Worm (Caenorhabditis elegans) whole organism, L2 larva: Measurements from ENCODE around the gene bath-23.

Experiments used
- C34F6.9 ChIP-seq: fragments of 150-350 bp; optimal IDR thresholded peaks from 2 replicates; lab custom pipeline; 2014; ENCODE audit warnings: missing biosample characterization, missing genetic modification characterization
- F13H6.1 ChIP-seq: sonication (generic microtip); optimal IDR thresholded peaks from 2 replicates; lab custom pipeline; 2016; ENCODE audit warnings: missing genetic modification characterization, missing compliant biosample characterization
- R02D3.7 ChIP-seq: fragments of 150-350 bp; optimal IDR thresholded peaks from 2 replicates; lab custom pipeline; 2014; ENCODE audit warnings: missing biosample characterization, missing genetic modification characterization
- blmp-1 ChIP-seq: sonication (generic microtip); optimal IDR thresholded peaks from 2 replicates; lab custom pipeline; 2017; ENCODE audit warnings: missing genetic modification characterization, mild to moderate bottlenecking, missing compliant biosample characterization, antibody characterized with exemption, moderate library complexity; ENCODE audit not compliant: insufficient read depth
- crh-2 ChIP-seq: sonication (generic microtip); optimal IDR thresholded peaks from 2 replicates; lab custom pipeline; 2017; ENCODE audit warnings: missing biosample characterization, missing genetic modification characterization
- dmd-4 ChIP-seq: sonication (generic microtip); optimal IDR thresholded peaks from 2 replicates; lab custom pipeline; 2017; ENCODE audit warnings: missing biosample characterization, missing genetic modification characterization
- egl-27 ChIP-seq: sonication (generic microtip); optimal IDR thresholded peaks from 3 replicates; lab custom pipeline; 2017; ENCODE audit warnings: missing biosample characterization, missing genetic modification reagents, missing genetic modification characterization
- elt-1 ChIP-seq: fragments of 150-350 bp; optimal IDR thresholded peaks from 2 replicates; lab custom pipeline; 2014; ENCODE audit warnings: missing biosample characterization, missing genetic modification characterization
- gmeb-1 ChIP-seq: fragments of 150-350 bp; optimal IDR thresholded peaks from 2 replicates; lab custom pipeline; 2014; ENCODE audit warnings: missing biosample characterization, missing genetic modification characterization
- lin-11 ChIP-seq: fragments of 150-350 bp; sonication (generic microtip); optimal IDR thresholded peaks from 2 replicates; lab custom pipeline; 2014; ENCODE audit warnings: missing biosample characterization, missing genetic modification characterization, inconsistent platforms, mixed read lengths
- lin-39 ChIP-seq: fragments of 150-350 bp; optimal IDR thresholded peaks from 2 replicates; lab custom pipeline; 2014; ENCODE audit warnings: missing biosample characterization, missing genetic modification reagents, missing genetic modification characterization
- mbf-1 ChIP-seq: sonication (generic microtip); optimal IDR thresholded peaks from 2 replicates; lab custom pipeline; 2017; ENCODE audit warnings: missing biosample characterization, missing genetic modification characterization
- nhr-10 ChIP-seq: sonication (generic microtip); optimal IDR thresholded peaks from 2 replicates; lab custom pipeline; 2017; ENCODE audit warnings: missing biosample characterization, missing genetic modification characterization
- nhr-11 ChIP-seq: fragments of 150-350 bp; optimal IDR thresholded peaks from 2 replicates; lab custom pipeline; 2014; ENCODE audit warnings: missing biosample characterization, missing genetic modification characterization
- nhr-12 ChIP-seq: fragments of 150-350 bp; optimal IDR thresholded peaks from 2 replicates; lab custom pipeline; 2014; ENCODE audit warnings: missing biosample characterization, missing genetic modification characterization
- nhr-129 ChIP-seq: fragments of 150-350 bp; optimal IDR thresholded peaks from 2 replicates; lab custom pipeline; 2014; ENCODE audit warnings: missing biosample characterization, missing genetic modification characterization
- nhr-21 ChIP-seq: fragments of 150-350 bp; optimal IDR thresholded peaks from 2 replicates; lab custom pipeline; 2014; ENCODE audit warnings: missing biosample characterization, missing genetic modification characterization
- nhr-23 ChIP-seq: fragments of 150-350 bp; optimal IDR thresholded peaks from 2 replicates; lab custom pipeline; 2014; ENCODE audit warnings: missing biosample characterization, missing genetic modification reagents, missing genetic modification characterization
- nhr-77 ChIP-seq: fragments of 150-350 bp; optimal IDR thresholded peaks from 2 replicates; lab custom pipeline; 2014; ENCODE audit warnings: missing biosample characterization, missing genetic modification characterization
- sem-4 ChIP-seq: fragments of 150-350 bp; optimal IDR thresholded peaks from 2 replicates; lab custom pipeline; 2014; ENCODE audit warnings: missing biosample characterization, missing genetic modification reagents, missing genetic modification characterization
- skn-1 ChIP-seq: sonication (generic microtip); optimal IDR thresholded peaks from 2 replicates; lab custom pipeline; 2017; ENCODE audit warnings: missing biosample characterization, missing genetic modification characterization
- sma-3 ChIP-seq: sonication (generic microtip); optimal IDR thresholded peaks from 2 replicates; lab custom pipeline; 2016; ENCODE audit warnings: missing genetic modification reagents, missing genetic modification characterization, missing compliant biosample characterization
- snpc-4 ChIP-seq: fragments of 150-350 bp; optimal IDR thresholded peaks from 2 replicates; lab custom pipeline; 2014; ENCODE audit warnings: missing biosample characterization, missing genetic modification characterization
- unc-55 ChIP-seq: fragments of 150-350 bp; sonication (generic microtip); optimal IDR thresholded peaks from 3 replicates; lab custom pipeline; 2014; ENCODE audit warnings: missing biosample characterization, missing genetic modification reagents, missing genetic modification characterization
- unc-62 ChIP-seq: fragments of 150-350 bp; optimal IDR thresholded peaks from 2 replicates; lab custom pipeline; 2014; ENCODE audit warnings: missing biosample characterization, missing genetic modification reagents, missing genetic modification characterization
- ztf-1 ChIP-seq: fragments of 200-800 bp; sonication (Bioruptor generic); conservative IDR thresholded peaks from 2 replicates; pipeline ENCODE4 v1.3.6; 2022; ENCODE audit warnings: missing genetic modification characterization, missing compliant biosample characterization
- ztf-11 ChIP-seq: sonication (generic microtip); optimal IDR thresholded peaks from 2 replicates; lab custom pipeline; 2017; ENCODE audit warnings: missing biosample characterization, missing genetic modification characterization

Gene bath-23

ce11 chrII:3373875-3374274, 2.8 kb downstream of the bath-23 start:
- TF ChIP-seq C34F6.9 (tag; lab: Kevin White, UChicago) (peak; percentile 2), R02D3.7 (tag; lab: Kevin White, UChicago) (no peak), unc-55 (GFP tag; lab: Kevin White, UChicago) (peak; percentile 57)

- TF ChIP-seq lin-39: no peak
- TF ChIP-seq blmp-1 (tag; lab: Kevin White, UChicago): no peak
- no peak for TF ChIP-seq gmeb-1 (tag; lab: Kevin White, UChicago)
- TF ChIP-seq nhr-12 (tag; lab: Kevin White, UChicago): no peak
- no peak for TF ChIP-seq mbf-1
- TF ChIP-seq lin-11: no peak
- TF ChIP-seq elt-1 (tag; lab: Kevin White, UChicago): no peak
- TF ChIP-seq ztf-1 (GFP tag; lab: Robert Waterston, UW): no peak
- TF ChIP-seq snpc-4 (tag; lab: Kevin White, UChicago): no peak
- no peak for TF ChIP-seq nhr-129 (tag; lab: Kevin White, UChicago)
- no peak for TF ChIP-seq unc-55 (GFP tag; lab: Kevin White, UChicago)
- TF ChIP-seq F13H6.1: no peak
- no peak for TF ChIP-seq crh-2 (tag; lab: Kevin White, UChicago)
- no peak for TF ChIP-seq nhr-10 (tag; lab: Kevin White, UChicago)
- TF ChIP-seq, all 48 proteins: peak for 0
Observed at ce11 chrII:3374779-3375178, 3.7 kb downstream of the bath-23 start, which contains the start of gene bath-10. bath-10 (plus strand) TSS chrII:3375079.

ce11 chrII:3375302-3375701, 4.2 kb downstream of the bath-23 start:
- TF ChIP-seq ztf-11 (tag; lab: Kevin White, UChicago): no peak
- no peak for TF ChIP-seq R02D3.7 (tag; lab: Kevin White, UChicago)
- TF ChIP-seq unc-62: no peak

ce11 chrII:3376789-3377188, 5.7 kb downstream of the bath-23 start, which contains the start of gene bath-9:
bath-9 (plus strand) TSS chrII:3377089.
- no peak for TF ChIP-seq egl-27

- TF ChIP-seq dmd-4 (tag; lab: Kevin White, UChicago) (no peak), nhr-129 (tag; lab: Kevin White, UChicago) (no peak), skn-1 (tag; lab: Kevin White, UChicago) (no peak), nhr-12 (tag; lab: Kevin White, UChicago) (no peak)
- TF ChIP-seq, all 48 proteins: peak for 0
Observed at ce11 chrII:3378275-3378674, 7.2 kb downstream of the bath-23 start, which contains the start of gene Y49F6C.2. Y49F6C.2 (plus strand) TSS chrII:3378575.

ce11 chrII:3381510-3381909, 10.4 kb downstream of the bath-23 start, which contains the start of gene T06D4.1:
T06D4.1 (plus strand) TSS chrII:3381830.
- no peak for TF ChIP-seq nhr-11 (tag; lab: Kevin White, UChicago)
- TF ChIP-seq, all 48 proteins: peak for 0

- TF ChIP-seq nhr-10 (tag; lab: Kevin White, UChicago) (no peak), nhr-21 (tag; lab: Kevin White, UChicago) (no peak), sma-3 (GFP tag; lab: Kevin White, UChicago) (no peak), lin-11 (no peak), dmd-4 (tag; lab: Kevin White, UChicago) (no peak), ztf-1 (GFP tag; lab: Robert Waterston, UW) (no peak), unc-55 (GFP tag; lab: Kevin White, UChicago) (no peak), nhr-11 (tag; lab: Kevin White, UChicago) (no peak)
- TF ChIP-seq, all 48 proteins: peak for 0
Observed at ce11 chrII:3383116-3383515, 12.0 kb downstream of the bath-23 start.

- TF ChIP-seq unc-62: no peak
- no peak for TF ChIP-seq sma-3 (GFP tag; lab: Kevin White, UChicago)
- TF ChIP-seq crh-2 (tag; lab: Kevin White, UChicago): no peak
- no peak for TF ChIP-seq egl-27
- no peak for TF ChIP-seq blmp-1 (tag; lab: Kevin White, UChicago)
- TF ChIP-seq sem-4 (tag; lab: Kevin White, UChicago): no peak
- TF ChIP-seq unc-55 (GFP tag; lab: Kevin White, UChicago): no peak
- TF ChIP-seq nhr-77: no peak
- TF ChIP-seq nhr-23 (tag; lab: Kevin White, UChicago): no peak
Observed at ce11 chrII:3385736-3386135, 14.6 kb downstream of the bath-23 start, which contains the start of gene T06D4.2. T06D4.2 (minus strand) TSS chrII:3385905.
